Fruit fly (Drosophila melanogaster): ENCODE measurements around the gene homer.

Gene homer

dm6 chr2L:6677453-6677852, 45.7 kb downstream of the homer start, which contains the start of gene Nse1 (continued):
- TF ChIP-seq ro (GFP tag; IDR thresholded peaks at IDR 0.05) (no peak), CG15479 (GFP tag; optimal IDR thresholded peaks at IDR 0.05) (no peak), bcd (GFP tag; optimal IDR thresholded peaks at IDR 0.05) (no peak), dm (GFP tag; optimal IDR thresholded peaks at IDR 0.05) (no peak), C15 (GFP tag; IDR thresholded peaks at IDR 0.05) (no peak), tin (GFP tag; optimal IDR thresholded peaks at IDR 0.05) (no peak), btn (GFP tag; optimal IDR thresholded peaks at IDR 0.05) (no peak), CG3281 (GFP tag; optimal IDR thresholded peaks at IDR 0.05) (no peak), Usf (GFP tag; optimal IDR thresholded peaks at IDR 0.05) (no peak), zfh1 (GFP tag; IDR thresholded peaks at IDR 0.05) (no peak), chn (GFP tag; optimal IDR thresholded peaks at IDR 0.05) (no peak), maf-S (GFP tag; optimal IDR thresholded peaks at IDR 0.05) (no peak), CG16813 (GFP tag; IDR thresholded peaks at IDR 0.05; ENCODE audit: partially characterized antibody) (peak; percentile 71), wdn (GFP tag; IDR thresholded peaks at IDR 0.05) (no peak), fu2 (GFP tag; optimal IDR thresholded peaks at IDR 0.05) (no peak), Drgx (GFP tag; IDR thresholded peaks at IDR 0.05) (no peak), row (GFP tag; IDR thresholded peaks at IDR 0.05) (peak; percentile 59), ssp (GFP tag; IDR thresholded peaks at IDR 0.05) (no peak), Scr (GFP tag; IDR thresholded peaks at IDR 0.05; ENCODE audit: partially characterized antibody) (peak; percentile 75), PHDP (tag; optimal IDR thresholded peaks at IDR 0.05) (no peak), danr (GFP tag; IDR thresholded peaks at IDR 0.05) (no peak), Meics (GFP tag; optimal IDR thresholded peaks at IDR 0.05) (no peak), Chrac-16 (GFP tag; optimal IDR thresholded peaks at IDR 0.05) (no peak), HmgZ (tag; optimal IDR thresholded peaks at IDR 0.05) (no peak), CG10959 (GFP tag; IDR thresholded peaks at IDR 0.05) (no peak), klu (GFP tag; IDR thresholded peaks at IDR 0.05) (no peak), CG8944 (GFP tag; optimal IDR thresholded peaks at IDR 0.05) (no peak), Gug (GFP tag; IDR thresholded peaks at IDR 0.05) (no peak), Hey (tag; optimal IDR thresholded peaks at IDR 0.05) (no peak), CG2875 (GFP tag; optimal IDR thresholded peaks at IDR 0.05) (no peak), Hand (GFP tag; optimal IDR thresholded peaks at IDR 0.05) (no peak), CG6254 (GFP tag; optimal IDR thresholded peaks at IDR 0.05) (no peak), CG12391 (tag; optimal IDR thresholded peaks at IDR 0.05) (no peak), fd96Cb (tag; optimal IDR thresholded peaks at IDR 0.05) (no peak), CG14014 (GFP tag; IDR thresholded peaks at IDR 0.05) (no peak), CG17568 (GFP tag; optimal IDR thresholded peaks at IDR 0.05) (no peak), wor (GFP tag; IDR thresholded peaks at IDR 0.05) (no peak), CG15011 (GFP tag; optimal IDR thresholded peaks at IDR 0.05) (no peak), CG11695 (GFP tag; IDR thresholded peaks at IDR 0.05) (no peak), CG15514 (GFP tag; optimal IDR thresholded peaks at IDR 0.05) (peak; percentile 42), CG17361 (GFP tag; IDR thresholded peaks at IDR 0.05) (no peak), CG33213 (GFP tag; optimal IDR thresholded peaks at IDR 0.05) (no peak), CG8478 (optimal IDR thresholded peaks at IDR 0.05) (no peak), unc-4 (GFP tag; IDR thresholded peaks at IDR 0.05; ENCODE audit: partially characterized antibody) (peak; percentile 77), CG6654 (GFP tag; optimal IDR thresholded peaks at IDR 0.05) (no peak), Atf-2 (GFP tag; optimal IDR thresholded peaks at IDR 0.05) (no peak), CG15601 (tag; optimal IDR thresholded peaks at IDR 0.05) (no peak), onecut (GFP tag; IDR thresholded peaks at IDR 0.05) (peak; percentile 52), amos (GFP tag; IDR thresholded peaks at IDR 0.05; ENCODE audit: partially characterized antibody) (peak; percentile 79), tio (GFP tag; optimal IDR thresholded peaks at IDR 0.05) (no peak), E2f2 (GFP tag; IDR thresholded peaks at IDR 0.05) (peak; percentile 97), Dip2 (GFP tag; IDR thresholded peaks at IDR 0.05) (no peak), gce (GFP tag; IDR thresholded peaks at IDR 0.05) (no peak), h (optimal IDR thresholded peaks at IDR 0.05) (no peak)
